Comparison of ENCODE assay signal across 1 fruit fly cellular context in the genomic region with DNA sequence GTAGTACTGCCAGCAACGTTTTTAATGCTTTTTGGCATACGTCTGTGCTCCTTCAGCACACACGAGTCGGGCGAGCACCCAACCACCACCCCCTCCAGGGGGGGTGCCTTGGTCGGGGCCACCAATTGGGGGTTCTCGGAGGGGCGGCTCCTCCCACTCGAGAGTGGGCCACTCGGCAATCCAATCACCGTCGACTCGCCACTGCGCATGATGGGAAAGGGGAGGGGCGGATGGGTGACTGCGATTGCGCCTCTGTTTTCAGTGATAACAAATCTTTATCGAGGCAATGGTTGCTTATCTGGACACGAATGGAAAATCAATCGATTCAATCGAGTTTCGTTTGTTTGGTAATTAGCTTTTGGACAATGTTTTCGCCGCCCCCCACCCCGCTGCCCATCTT.
TF ChIP-seq lines count a peak whose summit lies in the region.

No protein-coding gene starts in this region.

TF ChIP-seq in whole organism, embryonic, 481 proteins besides CTCF, POLR2A, EP300 and RAD21 (continued from another document):
- TF ChIP-seq CG7745 (tag; optimal IDR thresholded peaks at IDR 0.05; lab: Kevin White, UChicago) (no peak), CG9932 (GFP tag; IDR thresholded peaks at IDR 0.05; lab: Robert Waterston, UW) (0 out of 2 replicates have a peak, but pooled peaks have one; percentile 20), Mrtf (GFP tag; IDR thresholded peaks at IDR 0.05; lab: Robert Waterston, UW) (0 out of 3 replicates have a peak, but pooled peaks have one; percentile 14), Hand (GFP tag; optimal IDR thresholded peaks at IDR 0.05; lab: Kevin White, UChicago) (no peak), CG9215 (GFP tag; IDR thresholded peaks at IDR 0.05; lab: Robert Waterston, UW) (no peak), TFAM (GFP tag; optimal IDR thresholded peaks at IDR 0.05; lab: Kevin White, UChicago) (no peak), Xrp1 (GFP tag; IDR thresholded peaks at IDR 0.05; lab: Robert Waterston, UW) (no peak), CG11456 (GFP tag; IDR thresholded peaks at IDR 0.05; lab: Robert Waterston, UW) (no peak), Awh (GFP tag; IDR thresholded peaks at IDR 0.05; lab: Robert Waterston, UW) (no peak), Hr39 (optimal IDR thresholded peaks at IDR 0.05; lab: Kevin White, UChicago) (no peak), org-1 (GFP tag; optimal IDR thresholded peaks at IDR 0.05; lab: Kevin White, UChicago) (no peak), CG8290 (GFP tag; optimal IDR thresholded peaks at IDR 0.05; lab: Kevin White, UChicago) (no peak), CG8290 (tag; optimal IDR thresholded peaks at IDR 0.05; lab: Kevin White, UChicago) (peak in 1 of 2 experiments; percentile 6), CG11695 (GFP tag; IDR thresholded peaks at IDR 0.05; lab: Robert Waterston, UW) (0 out of 3 replicates have a peak, but pooled peaks have one; percentile 10), tll (GFP tag; optimal IDR thresholded peaks at IDR 0.05; lab: Kevin White, UChicago) (no peak), nom (GFP tag; optimal IDR thresholded peaks at IDR 0.05; lab: Kevin White, UChicago) (no peak), Ravus (GFP tag; IDR thresholded peaks at IDR 0.05; lab: Robert Waterston, UW) (no peak), Drgx (GFP tag; IDR thresholded peaks at IDR 0.05; lab: Robert Waterston, UW) (no peak), bowl (GFP tag; IDR thresholded peaks at IDR 0.05; lab: Robert Waterston, UW) (no peak), sens-2 (GFP tag; IDR thresholded peaks at IDR 0.05; lab: Robert Waterston, UW) (peak; percentile 84), Sin3A (optimal IDR thresholded peaks at IDR 0.05; lab: Kevin White, UChicago) (no peak), CG3407 (GFP tag; optimal IDR thresholded peaks at IDR 0.05; lab: Kevin White, UChicago) (no peak), ash1 (GFP tag; optimal IDR thresholded peaks at IDR 0.05; lab: Kevin White, UChicago) (peak; percentile 25), cato (GFP tag; optimal IDR thresholded peaks at IDR 0.05; lab: Kevin White, UChicago; ENCODE audit: borderline replicate concordance) (no peak), CG30020 (tag; optimal IDR thresholded peaks at IDR 0.05; lab: Kevin White, UChicago) (no peak), CG15011 (GFP tag; optimal IDR thresholded peaks at IDR 0.05; lab: Kevin White, UChicago) (no peak), Deaf1 (tag; optimal IDR thresholded peaks at IDR 0.05; lab: Kevin White, UChicago) (peak; percentile 65), klu (GFP tag; IDR thresholded peaks at IDR 0.05; lab: Robert Waterston, UW) (no peak), dati (GFP tag; IDR thresholded peaks at IDR 0.05; lab: Robert Waterston, UW) (no peak), Asciz (GFP tag; optimal IDR thresholded peaks at IDR 0.05; lab: Kevin White, UChicago) (no peak), her (GFP tag; optimal IDR thresholded peaks at IDR 0.05; lab: Kevin White, UChicago) (no peak), CG5953 (GFP tag; IDR thresholded peaks at IDR 0.05; lab: Robert Waterston, UW) (no peak), CG1603 (tag; optimal IDR thresholded peaks at IDR 0.05; lab: Kevin White, UChicago) (no peak), ab (GFP tag; optimal IDR thresholded peaks at IDR 0.05; lab: Kevin White, UChicago) (no peak), CG33557 (GFP tag; optimal IDR thresholded peaks at IDR 0.05; lab: Kevin White, UChicago) (no peak), CG11504 (tag; optimal IDR thresholded peaks at IDR 0.05; lab: Kevin White, UChicago) (no peak), Jarid2 (GFP tag; optimal IDR thresholded peaks at IDR 0.05; lab: Kevin White, UChicago) (peak; percentile 22), trh (GFP tag; optimal IDR thresholded peaks at IDR 0.05; lab: Kevin White, UChicago) (no peak), tup (GFP tag; optimal IDR thresholded peaks at IDR 0.05; lab: Kevin White, UChicago) (no peak), ken (GFP tag; IDR thresholded peaks at IDR 0.05; lab: Robert Waterston, UW) (no peak), chinmo (GFP tag; IDR thresholded peaks at IDR 0.05; lab: Robert Waterston, UW; ENCODE audit: partially characterized antibody) (peak; percentile 83; the same call in 1 of the 4 replicates), Hey (tag; optimal IDR thresholded peaks at IDR 0.05; lab: Kevin White, UChicago) (peak; percentile 13), cg (GFP tag; optimal IDR thresholded peaks at IDR 0.05; lab: Kevin White, UChicago) (peak; percentile 44), CG16815 (GFP tag; optimal IDR thresholded peaks at IDR 0.05; lab: Kevin White, UChicago) (no peak), CG11723 (GFP tag; optimal IDR thresholded peaks at IDR 0.05; lab: Kevin White, UChicago) (no peak), unc-4 (GFP tag; IDR thresholded peaks at IDR 0.05; lab: Robert Waterston, UW; ENCODE audit: partially characterized antibody) (no peak), prd (optimal IDR thresholded peaks at IDR 0.05; lab: Kevin White, UChicago) (no peak), prd (GFP tag; IDR thresholded peaks at IDR 0.05; lab: Robert Waterston, UW) (no peak), Sry-β (GFP tag; optimal IDR thresholded peaks at IDR 0.05; lab: Kevin White, UChicago) (no peak), Ptx1 (GFP tag; IDR thresholded peaks at IDR 0.05; lab: Robert Waterston, UW) (no peak), twi (tag; optimal IDR thresholded peaks at IDR 0.05; lab: Kevin White, UChicago) (no peak), CG8281 (tag; optimal IDR thresholded peaks at IDR 0.05; lab: Kevin White, UChicago) (no peak), Adf1 (GFP tag; IDR thresholded peaks at IDR 0.05; lab: Robert Waterston, UW) (peak; percentile 74), Hmx (GFP tag; optimal IDR thresholded peaks at IDR 0.05; lab: Kevin White, UChicago) (no peak), exex (tag; optimal IDR thresholded peaks at IDR 0.05; lab: Kevin White, UChicago) (peak; percentile 59), Atf-2 (GFP tag; optimal IDR thresholded peaks at IDR 0.05; lab: Kevin White, UChicago) (no peak), Ssrp (tag; optimal IDR thresholded peaks at IDR 0.05; lab: Kevin White, UChicago) (no peak), Chrac-16 (GFP tag; optimal IDR thresholded peaks at IDR 0.05; lab: Kevin White, UChicago) (no peak), CG17612 (GFP tag; IDR thresholded peaks at IDR 0.05; lab: Robert Waterston, UW) (no peak), Oaz (GFP tag; IDR thresholded peaks at IDR 0.05; lab: Robert Waterston, UW) (no peak), NC2α (GFP tag; optimal IDR thresholded peaks at IDR 0.05; lab: Kevin White, UChicago) (no peak), D (optimal IDR thresholded peaks at IDR 0.05; lab: Kevin White, UChicago) (no peak), D (GFP tag; optimal IDR thresholded peaks at IDR 0.05; lab: Kevin White, UChicago) (no peak), Usf (GFP tag; optimal IDR thresholded peaks at IDR 0.05; lab: Kevin White, UChicago) (no peak), Aef1 (GFP tag; IDR thresholded peaks at IDR 0.05; lab: Robert Waterston, UW) (no peak), BEAF-32 (GFP tag; optimal IDR thresholded peaks at IDR 0.05; lab: Kevin White, UChicago) (no peak), HmgD (GFP tag; optimal IDR thresholded peaks at IDR 0.05; lab: Kevin White, UChicago) (no peak), pzg (GFP tag; optimal IDR thresholded peaks at IDR 0.05; lab: Kevin White, UChicago) (no peak), CG13424 (tag; optimal IDR thresholded peaks at IDR 0.05; lab: Kevin White, UChicago) (no peak), psq (GFP tag; optimal IDR thresholded peaks at IDR 0.05; lab: Kevin White, UChicago) (no peak), Nf-YB (GFP tag; optimal IDR thresholded peaks at IDR 0.05; lab: Kevin White, UChicago) (peak; percentile 99), sima (GFP tag; optimal IDR thresholded peaks at IDR 0.05; lab: Kevin White, UChicago) (no peak), CHES-1-like (GFP tag; optimal IDR thresholded peaks at IDR 0.05; lab: Kevin White, UChicago) (no peak), CG4282 (GFP tag; optimal IDR thresholded peaks at IDR 0.05; lab: Kevin White, UChicago) (no peak), dmrt11E (tag; optimal IDR thresholded peaks at IDR 0.05; lab: Kevin White, UChicago) (no peak), lab (GFP tag; optimal IDR thresholded peaks at IDR 0.05; lab: Kevin White, UChicago) (peak; percentile 4), CG34224 (GFP tag; IDR thresholded peaks at IDR 0.05; lab: Robert Waterston, UW; ENCODE audit: partially characterized antibody) (peak; percentile 37; the same call in 1 of the 3 replicates), CG10979 (tag; optimal IDR thresholded peaks at IDR 0.05; lab: Kevin White, UChicago) (no peak), jing (GFP tag; optimal IDR thresholded peaks at IDR 0.05; lab: Kevin White, UChicago) (no peak), Dref (GFP tag; IDR thresholded peaks at IDR 0.05; lab: Robert Waterston, UW) (no peak), CG2116 (GFP tag; optimal IDR thresholded peaks at IDR 0.05; lab: Kevin White, UChicago) (no peak), ERR (GFP tag; optimal IDR thresholded peaks at IDR 0.05; lab: Kevin White, UChicago) (no peak), CG3163 (GFP tag; optimal IDR thresholded peaks at IDR 0.05; lab: Kevin White, UChicago) (no peak), Vsx1 (GFP tag; optimal IDR thresholded peaks at IDR 0.05; lab: Kevin White, UChicago) (peak; percentile 76), CG31388 (GFP tag; optimal IDR thresholded peaks at IDR 0.05; lab: Kevin White, UChicago) (no peak), hb (GFP tag; IDR thresholded peaks at IDR 0.05; lab: Robert Waterston, UW; ENCODE audit: partially characterized antibody) (no peak), CoRest (tag; optimal IDR thresholded peaks at IDR 0.05; lab: Kevin White, UChicago) (peak; percentile 22), row (GFP tag; IDR thresholded peaks at IDR 0.05; lab: Robert Waterston, UW) (no peak), chm (GFP tag; IDR thresholded peaks at IDR 0.05; lab: Robert Waterston, UW) (no peak), ind (GFP tag; optimal IDR thresholded peaks at IDR 0.05; lab: Kevin White, UChicago) (no peak), CG17802 (tag; optimal IDR thresholded peaks at IDR 0.05; lab: Kevin White, UChicago) (no peak), schlank (tag; optimal IDR thresholded peaks at IDR 0.05; lab: Kevin White, UChicago) (no peak), CG1529 (GFP tag; optimal IDR thresholded peaks at IDR 0.05; lab: Kevin White, UChicago) (no peak), chn (GFP tag; optimal IDR thresholded peaks at IDR 0.05; lab: Kevin White, UChicago) (no peak), CG10654 (GFP tag; optimal IDR thresholded peaks at IDR 0.05; lab: Kevin White, UChicago) (no peak), ci (GFP tag; IDR thresholded peaks at IDR 0.05; lab: Robert Waterston, UW) (no peak), pho (GFP tag; optimal IDR thresholded peaks at IDR 0.05; lab: Kevin White, UChicago) (no peak), lbe (GFP tag; optimal IDR thresholded peaks at IDR 0.05; lab: Kevin White, UChicago) (no peak), hbn (GFP tag; IDR thresholded peaks at IDR 0.05; lab: Robert Waterston, UW; ENCODE audit: partially characterized antibody) (no peak), CG2199 (GFP tag; IDR thresholded peaks at IDR 0.05; lab: Robert Waterston, UW) (no peak), Dip2 (GFP tag; IDR thresholded peaks at IDR 0.05; lab: Robert Waterston, UW) (no peak), CG12071 (GFP tag; optimal IDR thresholded peaks at IDR 0.05; lab: Kevin White, UChicago) (peak; percentile 63), CG17328 (GFP tag; IDR thresholded peaks at IDR 0.05; lab: Robert Waterston, UW) (no peak), dm (GFP tag; optimal IDR thresholded peaks at IDR 0.05; lab: Kevin White, UChicago) (no peak), CG10431 (GFP tag; optimal IDR thresholded peaks at IDR 0.05; lab: Kevin White, UChicago) (no peak), Rfx (GFP tag; IDR thresholded peaks at IDR 0.05; lab: Robert Waterston, UW) (0 out of 2 replicates have a peak, but pooled peaks have one; percentile 24)
